Worm (Caenorhabditis elegans): ENCODE data around the gene spdl-1.
A peak's percentile ranks its signal among the peaks of the same experiment; 100 is the strongest.

DNA sequence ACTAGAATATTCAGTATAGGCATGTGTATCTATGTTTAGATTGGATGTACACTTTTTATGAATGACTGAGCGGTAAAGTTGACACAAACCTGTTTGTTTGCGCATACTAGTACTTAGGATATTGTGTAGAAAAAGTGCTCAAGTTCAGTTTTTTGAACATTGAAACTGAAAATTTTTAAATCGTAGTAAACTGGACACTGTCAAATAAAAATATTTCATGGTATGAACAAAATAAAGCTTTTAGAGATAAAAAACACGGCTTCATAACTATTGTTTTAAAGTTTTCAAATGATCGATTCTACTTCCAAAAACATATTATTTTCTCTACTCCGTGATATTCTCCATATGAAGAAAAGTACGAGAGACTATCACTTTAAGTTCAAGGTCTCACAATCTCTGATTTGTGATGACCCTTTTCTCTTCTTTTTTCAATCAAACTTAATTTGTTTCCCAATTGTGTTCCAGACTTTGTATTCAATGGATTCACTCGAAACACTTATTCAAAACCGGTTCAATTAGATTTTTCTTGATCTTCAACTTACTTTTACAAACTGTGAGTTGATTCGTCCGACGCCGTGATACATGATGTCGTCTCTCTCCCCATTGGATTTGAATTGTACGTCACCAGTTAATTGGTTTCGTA, 10.2 kb downstream of the spdl-1 start:
- TF ChIP-seq fkh-10 (GFP tag; optimal IDR thresholded peaks at IDR 0.05) (no peak), nhr-237 (tag; optimal IDR thresholded peaks at IDR 0.05) (no peak), unc-130 (tag; optimal IDR thresholded peaks at IDR 0.05) (no peak), blmp-1 (tag; optimal IDR thresholded peaks at IDR 0.05) (peak; percentile 61), lin-13 (GFP tag; optimal IDR thresholded peaks at IDR 0.05) (no peak), skn-1 (tag; optimal IDR thresholded peaks at IDR 0.05) (no peak), ztf-4 (tag; optimal IDR thresholded peaks at IDR 0.05) (no peak), fkh-8 (tag; optimal IDR thresholded peaks at IDR 0.05) (no peak), elt-3 (tag; optimal IDR thresholded peaks at IDR 0.05) (peak in 4 of 6 experiments; percentile 20 to 74 (median 44)), hlh-4 (tag; optimal IDR thresholded peaks at IDR 0.05) (no peak), ceh-88 (GFP tag; IDR thresholded peaks at IDR 0.05) (no peak), egl-27 (tag; optimal IDR thresholded peaks at IDR 0.05) (no peak), Y116A8C.19 (tag; optimal IDR thresholded peaks at IDR 0.05; ENCODE audit: borderline replicate concordance) (no peak), nhr-20 (tag; optimal IDR thresholded peaks at IDR 0.05) (no peak)

Data from whole organism, L1 larva.